Worm (Caenorhabditis elegans): Measurements from ENCODE around the gene irld-55.

DNA sequence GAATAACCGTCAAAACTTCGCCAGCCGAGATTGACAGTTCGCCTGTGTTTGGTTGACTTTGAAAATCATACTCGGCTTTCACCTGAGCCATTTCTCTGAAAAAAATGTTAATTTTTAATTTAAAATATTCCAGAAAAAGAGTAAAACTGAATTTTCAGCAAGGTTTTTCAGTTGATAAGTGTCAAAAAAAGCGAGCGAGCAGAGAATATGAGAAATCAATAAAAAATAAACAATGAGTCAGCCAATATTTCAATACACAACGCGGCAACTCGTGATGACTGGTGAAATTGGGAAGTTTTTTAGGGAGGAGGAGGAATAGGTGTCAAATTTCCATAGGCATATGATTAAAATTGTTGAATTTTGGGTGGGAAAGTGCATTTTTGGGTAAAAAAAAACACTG, 49.8 kb downstream of the irld-55 start, which contains the start of gene lst-4:
- no peak for TF ChIP-seq fkh-3 (tag; optimal IDR thresholded peaks at IDR 0.05)
- no peak for TF ChIP-seq ama-1 (optimal IDR thresholded peaks at IDR 0.05)
- TF ChIP-seq ama-1 (GFP tag; optimal IDR thresholded peaks at IDR 0.05), result no peak
- TF ChIP-seq K11D2.4 (GFP tag; IDR thresholded peaks at IDR 0.05), result no peak
